Fruit fly (Drosophila melanogaster): ENCODE data around the gene Psn.

DNA sequence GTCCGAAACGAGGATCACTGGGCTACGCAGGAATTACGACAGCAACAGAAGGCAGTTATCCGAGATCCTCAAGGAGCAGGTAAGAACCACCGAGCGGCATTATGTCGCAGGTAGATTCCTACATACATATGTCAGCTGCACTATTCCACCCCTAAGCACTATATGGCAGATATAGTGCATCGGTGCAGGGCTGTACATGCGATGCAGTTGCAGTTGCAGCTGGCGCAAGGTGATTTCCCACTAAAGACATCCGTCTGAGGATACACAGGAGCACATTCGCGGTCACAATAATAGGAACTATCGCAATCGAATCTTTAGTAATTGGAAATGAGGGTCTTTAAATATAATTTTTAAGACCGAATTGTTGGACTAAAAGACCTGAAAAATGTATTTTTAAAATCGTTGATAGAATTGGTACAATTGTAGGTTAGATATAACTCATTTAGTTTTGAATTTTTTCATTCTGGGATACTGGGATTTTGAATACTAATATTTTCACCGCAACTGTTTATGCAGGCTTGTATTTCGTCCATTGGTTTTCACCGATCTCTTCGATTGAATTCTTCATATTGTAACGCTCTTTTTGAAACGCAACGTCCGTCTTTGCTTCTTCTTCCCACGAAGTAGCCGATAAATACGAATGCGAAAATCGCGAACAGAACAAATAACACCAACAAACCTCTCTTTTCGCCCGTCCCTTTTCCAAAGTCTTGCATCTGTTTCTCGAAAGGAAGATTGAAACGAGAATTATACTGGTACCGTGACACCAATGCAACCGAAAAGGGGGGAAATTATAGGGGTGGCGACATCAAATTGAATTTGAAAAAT, 29.4 kb upstream of the Psn start:
- TF ChIP-seq psq (optimal IDR thresholded peaks at IDR 0.05): peak; percentile 83
- TF ChIP-seq Myc (optimal IDR thresholded peaks at IDR 0.05): no peak
- no peak for TF ChIP-seq h (optimal IDR thresholded peaks at IDR 0.05)
- no peak for TF ChIP-seq Sin3A (optimal IDR thresholded peaks at IDR 0.05)
- TF ChIP-seq ttk (optimal IDR thresholded peaks at IDR 0.05): no peak
- no peak for TF ChIP-seq insv (optimal IDR thresholded peaks at IDR 0.05)
